Worm (Caenorhabditis elegans): Measurements from ENCODE around the gene F55G1.15.

- TF ChIP-seq lin-15B (tag; optimal IDR thresholded peaks at IDR 0.05) (no peak), nhr-76 (tag; optimal IDR thresholded peaks at IDR 0.05) (no peak), ama-1 (optimal IDR thresholded peaks at IDR 0.05) (no peak), mes-2 (tag; optimal IDR thresholded peaks at IDR 0.05; ENCODE audit: poor library complexity, severe bottlenecking) (no peak), nhr-237 (tag; optimal IDR thresholded peaks at IDR 0.05) (no peak), lin-39 (tag; optimal IDR thresholded peaks at IDR 0.05) (no peak), ces-1 (GFP tag; optimal IDR thresholded peaks at IDR 0.05) (no peak), egl-27 (tag; optimal IDR thresholded peaks at IDR 0.05) (no peak), daf-16 (GFP tag; optimal IDR thresholded peaks at IDR 0.05) (no peak), daf-16 (tag; optimal IDR thresholded peaks at IDR 0.05) (no peak), nhr-28 (tag; optimal IDR thresholded peaks at IDR 0.05) (no peak)
Measured at ce11 chrIV:7500924-7501323, 313 bp downstream of the F55G1.15 start.
